Worm (Caenorhabditis elegans): ENCODE results near the gene col-146.

Gene col-146

DNA sequence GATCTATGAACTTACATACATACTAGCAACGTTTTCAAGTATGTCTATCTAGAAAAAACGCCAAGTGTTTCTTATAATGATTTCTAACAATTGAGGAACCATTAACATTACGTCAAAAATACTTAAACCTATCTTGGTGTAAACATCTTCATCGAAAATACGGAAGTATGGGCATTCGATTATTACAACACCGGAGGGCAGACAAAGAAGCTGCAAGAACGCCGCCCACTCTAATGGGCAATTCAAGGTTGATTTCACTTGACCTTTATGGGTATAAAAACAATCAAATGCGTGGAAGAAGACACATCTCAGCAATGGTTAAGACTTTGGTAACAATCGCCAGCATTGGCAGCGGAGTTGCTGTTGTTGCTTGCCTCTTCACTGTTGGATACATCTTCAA is at the start of gene col-146:
col-146 (plus strand) TSS at position 301 of the 400 bp plus-strand sequence.
- TF ChIP-seq B0310.2 (tag; optimal IDR thresholded peaks at IDR 0.05) (no peak), F13C5.2 (tag; optimal IDR thresholded peaks at IDR 0.05) (no peak), tbx-11 (GFP tag; IDR thresholded peaks at IDR 0.05) (no peak), hnd-1 (tag; optimal IDR thresholded peaks at IDR 0.05) (no peak), hmg-4 (GFP tag; optimal IDR thresholded peaks at IDR 0.05) (no peak), pes-1 (GFP tag; IDR thresholded peaks at IDR 0.05) (no peak), aly-1 (tag; optimal IDR thresholded peaks at IDR 0.05) (no peak), ceh-36 (tag; optimal IDR thresholded peaks at IDR 0.05) (no peak), hmbx-1 (tag; optimal IDR thresholded peaks at IDR 0.05) (no peak), sea-1 (GFP tag; conservative IDR thresholded peaks at IDR 0.05) (no peak), tra-4 (tag; optimal IDR thresholded peaks at IDR 0.05) (no peak), ceh-13 (GFP tag; optimal IDR thresholded peaks at IDR 0.05) (no peak), scrt-1 (GFP tag; IDR thresholded peaks at IDR 0.05) (no peak), tbx-37 (GFP tag; conservative IDR thresholded peaks at IDR 0.05) (no peak), flt-1 (GFP tag; IDR thresholded peaks at IDR 0.05) (no peak), ets-7 (tag; optimal IDR thresholded peaks at IDR 0.05) (no peak), ama-1 (optimal IDR thresholded peaks at IDR 0.05) (no peak)

DNA sequence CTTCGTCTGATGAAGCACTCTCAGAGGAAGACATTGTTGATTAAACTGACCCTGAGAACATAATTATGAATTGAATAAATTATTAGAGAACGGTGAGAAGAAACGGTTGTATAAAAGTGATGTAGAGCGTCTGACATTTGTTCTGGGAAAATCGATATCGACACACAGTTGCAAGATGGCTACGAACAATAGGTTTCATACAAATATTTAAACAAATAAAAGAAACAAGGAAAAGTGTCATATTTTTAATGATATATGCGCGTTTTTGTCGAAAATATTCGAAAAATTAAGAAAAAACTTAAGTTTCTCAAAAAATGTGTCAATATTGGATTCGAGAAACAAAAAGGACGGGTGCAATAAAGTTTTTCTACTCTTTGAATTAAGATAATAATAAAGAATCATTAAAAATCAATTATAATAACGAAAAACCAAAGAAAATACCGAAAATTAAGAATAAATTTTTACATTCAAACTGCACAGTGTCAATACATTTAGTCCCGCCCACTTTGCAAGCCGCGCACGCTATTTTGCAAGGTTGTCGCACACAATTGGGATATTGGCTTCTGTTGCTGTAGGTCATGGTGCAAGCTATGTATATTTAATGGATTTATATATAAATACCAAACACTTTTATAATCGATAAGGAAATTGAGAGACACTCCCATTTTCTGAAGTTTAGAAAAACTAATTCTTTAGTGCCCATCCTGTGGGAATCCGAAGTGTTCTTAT is 47.0 kb upstream of the col-146 start, which contains the start of gene rtfo-1:
rtfo-1 (minus strand) TSS at position 51 of the 729 bp plus-strand sequence.
- peak; percentile 41; the same call in 1 of the 2 replicates for TF ChIP-seq scrt-1 (GFP tag; IDR thresholded peaks at IDR 0.05)
- TF ChIP-seq flt-1 (GFP tag; IDR thresholded peaks at IDR 0.05), result peak; percentile 50; the same call in 1 of the 2 replicates
- TF ChIP-seq F13C5.2 (tag; optimal IDR thresholded peaks at IDR 0.05), result peak; percentile 79
- TF ChIP-seq hnd-1 (tag; optimal IDR thresholded peaks at IDR 0.05), result peak; percentile 6
- TF ChIP-seq hmbx-1 (tag; optimal IDR thresholded peaks at IDR 0.05), result no peak
- TF ChIP-seq tbx-37 (GFP tag; conservative IDR thresholded peaks at IDR 0.05), result peak; percentile 62
- TF ChIP-seq aly-1 (tag; optimal IDR thresholded peaks at IDR 0.05), result no peak
- no peak for TF ChIP-seq ets-7 (tag; optimal IDR thresholded peaks at IDR 0.05)
- TF ChIP-seq ceh-13 (GFP tag; optimal IDR thresholded peaks at IDR 0.05), result peak; percentile 42
- TF ChIP-seq sea-1 (GFP tag; conservative IDR thresholded peaks at IDR 0.05), result no peak
- TF ChIP-seq hmg-4 (GFP tag; optimal IDR thresholded peaks at IDR 0.05), result no peak
- TF ChIP-seq B0310.2 (tag; optimal IDR thresholded peaks at IDR 0.05), result no peak
- peak; percentile 14; the same call in 1 of the 2 replicates for TF ChIP-seq tbx-11 (GFP tag; IDR thresholded peaks at IDR 0.05)
- TF ChIP-seq ceh-36 (tag; optimal IDR thresholded peaks at IDR 0.05), result peak; percentile 39
- no peak for TF ChIP-seq tra-4 (tag; optimal IDR thresholded peaks at IDR 0.05)
- TF ChIP-seq pes-1 (GFP tag; IDR thresholded peaks at IDR 0.05), result no peak; the same call in 1 of the 2 replicates
- no peak for TF ChIP-seq ama-1 (optimal IDR thresholded peaks at IDR 0.05)

DNA sequence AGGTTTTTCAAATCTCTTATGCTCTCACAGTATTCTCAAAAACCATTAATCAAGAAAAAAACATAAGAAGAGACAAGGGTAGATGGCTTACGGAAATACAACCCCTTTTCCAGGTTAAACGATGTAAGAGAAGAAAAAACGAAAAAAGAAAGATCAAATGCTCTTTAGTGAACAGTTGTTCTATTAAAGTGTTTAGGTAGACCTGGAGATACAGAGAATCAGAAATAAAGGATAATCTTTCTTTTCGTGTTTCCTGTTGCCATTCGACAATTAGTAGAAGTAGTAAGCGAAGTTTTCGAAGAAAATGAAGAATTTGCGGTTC is 46.5 kb upstream of the col-146 start, which contains the start of gene K09G1.1:
K09G1.1 (plus strand) TSS at position 223 of the 322 bp plus-strand sequence.
- TF ChIP-seq hmg-4 (GFP tag; optimal IDR thresholded peaks at IDR 0.05), result no peak
- no peak for TF ChIP-seq ceh-13 (GFP tag; optimal IDR thresholded peaks at IDR 0.05)
- TF ChIP-seq hmbx-1 (tag; optimal IDR thresholded peaks at IDR 0.05), result no peak

ce11 chrV:9584263-9584662 is 45.5 kb upstream of the col-146 start:
- TF ChIP-seq hnd-1 (tag; optimal IDR thresholded peaks at IDR 0.05) (no peak), aly-1 (tag; optimal IDR thresholded peaks at IDR 0.05) (no peak), ceh-13 (GFP tag; optimal IDR thresholded peaks at IDR 0.05) (no peak), F13C5.2 (tag; optimal IDR thresholded peaks at IDR 0.05) (no peak), ama-1 (optimal IDR thresholded peaks at IDR 0.05) (no peak), hmbx-1 (tag; optimal IDR thresholded peaks at IDR 0.05) (no peak), B0310.2 (tag; optimal IDR thresholded peaks at IDR 0.05) (no peak), tbx-37 (GFP tag; conservative IDR thresholded peaks at IDR 0.05) (no peak), pes-1 (GFP tag; IDR thresholded peaks at IDR 0.05) (no peak), tbx-11 (GFP tag; IDR thresholded peaks at IDR 0.05) (no peak), flt-1 (GFP tag; IDR thresholded peaks at IDR 0.05) (no peak), hmg-4 (GFP tag; optimal IDR thresholded peaks at IDR 0.05) (no peak), ceh-36 (tag; optimal IDR thresholded peaks at IDR 0.05) (no peak)

- TF ChIP-seq pes-1 (GFP tag; IDR thresholded peaks at IDR 0.05) (no peak), tra-4 (tag; optimal IDR thresholded peaks at IDR 0.05) (no peak), hmbx-1 (tag; optimal IDR thresholded peaks at IDR 0.05) (no peak), scrt-1 (GFP tag; IDR thresholded peaks at IDR 0.05) (no peak)
These were observed 42.1 kb upstream of the col-146 start for ce11 chrV:9587619-9588018.

DNA sequence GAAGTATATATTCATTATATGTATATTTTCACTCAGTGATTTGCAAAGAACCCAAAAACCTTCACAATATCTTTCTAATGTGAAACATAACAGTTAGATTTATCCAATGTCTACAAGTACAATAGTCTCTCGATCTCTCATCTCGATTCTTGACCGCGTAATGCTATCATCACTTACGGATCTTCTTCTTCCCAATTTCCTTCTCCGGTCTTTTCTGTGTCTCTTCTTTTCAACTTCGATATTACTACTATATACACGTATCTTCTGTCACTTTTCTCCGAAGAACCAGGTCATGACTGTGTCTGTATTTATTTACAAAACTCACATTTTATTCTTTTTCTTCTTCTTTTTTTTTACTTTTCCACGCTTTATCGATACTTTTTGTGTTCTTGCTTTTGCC is 41.2 kb upstream of the col-146 start:
- TF ChIP-seq scrt-1 (GFP tag; IDR thresholded peaks at IDR 0.05), result no peak
- TF ChIP-seq hmg-4 (GFP tag; optimal IDR thresholded peaks at IDR 0.05), result no peak
- no peak for TF ChIP-seq pes-1 (GFP tag; IDR thresholded peaks at IDR 0.05)
- no peak for TF ChIP-seq tbx-37 (GFP tag; conservative IDR thresholded peaks at IDR 0.05)
- no peak for TF ChIP-seq tbx-11 (GFP tag; IDR thresholded peaks at IDR 0.05)
- no peak for TF ChIP-seq ets-7 (tag; optimal IDR thresholded peaks at IDR 0.05)
- no peak for TF ChIP-seq B0310.2 (tag; optimal IDR thresholded peaks at IDR 0.05)
- TF ChIP-seq hmbx-1 (tag; optimal IDR thresholded peaks at IDR 0.05), result no peak
- no peak for TF ChIP-seq tra-4 (tag; optimal IDR thresholded peaks at IDR 0.05)
- no peak for TF ChIP-seq sea-1 (GFP tag; conservative IDR thresholded peaks at IDR 0.05)

- TF ChIP-seq hmbx-1 (tag; optimal IDR thresholded peaks at IDR 0.05) (no peak), ama-1 (optimal IDR thresholded peaks at IDR 0.05) (no peak), hnd-1 (tag; optimal IDR thresholded peaks at IDR 0.05) (no peak), F13C5.2 (tag; optimal IDR thresholded peaks at IDR 0.05) (no peak), B0310.2 (tag; optimal IDR thresholded peaks at IDR 0.05) (no peak), pes-1 (GFP tag; IDR thresholded peaks at IDR 0.05) (no peak), tbx-11 (GFP tag; IDR thresholded peaks at IDR 0.05) (no peak), flt-1 (GFP tag; IDR thresholded peaks at IDR 0.05) (no peak), tbx-37 (GFP tag; conservative IDR thresholded peaks at IDR 0.05) (no peak), ceh-36 (tag; optimal IDR thresholded peaks at IDR 0.05) (no peak), tra-4 (tag; optimal IDR thresholded peaks at IDR 0.05) (no peak)
These were observed 39.4 kb upstream of the col-146 start, which contains the start of gene K09G1.2 for ce11 chrV:9590317-9590716. Gene K09G1.2 (plus strand): TSS chrV:9590617.

Measured in whole organism, early embryonic.